Worm (Caenorhabditis elegans) whole organism, L3 larva: ENCODE data around the gene epc-1.

Experiments
- ama-1 ChIP-seq: fragments of 150-350 bp; optimal IDR thresholded peaks from 2 replicates; lab custom pipeline; 2018
- ceh-82 ChIP-seq: fragments of 150-350 bp; optimal IDR thresholded peaks from 2 replicates; lab custom pipeline; 2014; ENCODE audit warnings: missing biosample characterization, missing genetic modification characterization
- daf-12 ChIP-seq: fragments of 150-350 bp; optimal IDR thresholded peaks from 2 replicates; lab custom pipeline; 2014; ENCODE audit warnings: missing biosample characterization, missing genetic modification reagents, missing genetic modification characterization
- elt-3 ChIP-seq, 3 experiments: fragments of 150-350 bp in 1 of 3; sonication (generic microtip) in 2 of 3; optimal IDR thresholded peaks; 2 replicates in 2 of 3; 4 replicates in 1 of 3; lab custom pipeline; 2014 to 2017; ENCODE audit warnings: missing biosample characterization in 3 of 3, missing genetic modification characterization in 3 of 3
- lin-39 ChIP-seq: fragments of 150-350 bp; optimal IDR thresholded peaks from 2 replicates; lab custom pipeline; 2018; ENCODE audit warnings: missing biosample characterization, missing genetic modification reagents, missing genetic modification characterization
- lsy-12 ChIP-seq: sonication (generic microtip); optimal IDR thresholded peaks from 2 replicates; lab custom pipeline; 2016; ENCODE audit warnings: mild to moderate bottlenecking, missing genetic modification characterization, missing compliant biosample characterization
- mdl-1 ChIP-seq: fragments of 150-350 bp; optimal IDR thresholded peaks from 2 replicates; lab custom pipeline; 2014; ENCODE audit warnings: missing biosample characterization, missing genetic modification characterization
- mml-1 ChIP-seq: fragments of 150-350 bp; sonication (generic microtip); optimal IDR thresholded peaks from 3 replicates; lab custom pipeline; 2014; ENCODE audit warnings: missing biosample characterization, missing genetic modification characterization
- nhr-237 ChIP-seq: fragments of 150-350 bp; optimal IDR thresholded peaks from 2 replicates; lab custom pipeline; 2014; ENCODE audit warnings: missing biosample characterization, missing genetic modification characterization
- snpc-4 ChIP-seq: fragments of 150-350 bp; optimal IDR thresholded peaks from 2 replicates; lab custom pipeline; 2014; ENCODE audit warnings: missing biosample characterization, missing genetic modification characterization

ce11 chrIII:12614161-12614560, 5.8 kb upstream of the epc-1 start:
- no peak for TF ChIP-seq ama-1 (lab: Kevin White, UChicago)
- TF ChIP-seq mdl-1, result no peak
- TF ChIP-seq mml-1 (tag; lab: Kevin White, UChicago), result no peak
- no peak for TF ChIP-seq elt-3 (tag; optimal IDR thresholded peaks at IDR 0.05; lab: Kevin White, UChicago)
- no peak for TF ChIP-seq nhr-237 (tag; lab: Kevin White, UChicago)
- no peak for TF ChIP-seq ceh-82 (tag; lab: Kevin White, UChicago)
- no peak for TF ChIP-seq snpc-4
- no peak for TF ChIP-seq lsy-12
- TF ChIP-seq daf-12 (tag; lab: Kevin White, UChicago), result no peak
- no peak for TF ChIP-seq lin-39 (tag; lab: Kevin White, UChicago)
